Worm (Caenorhabditis elegans) whole organism, L2 larva: Measurements from ENCODE around the gene T24F1.4.

Source experiments
- C34F6.9 ChIP-seq: fragments of 150-350 bp; optimal IDR thresholded peaks from 2 replicates; lab custom pipeline; 2014; ENCODE audit warnings: missing biosample characterization, missing genetic modification characterization
- F13H6.1 ChIP-seq: sonication (generic microtip); optimal IDR thresholded peaks from 2 replicates; lab custom pipeline; 2016; ENCODE audit warnings: missing genetic modification characterization, missing compliant biosample characterization
- R02D3.7 ChIP-seq: fragments of 150-350 bp; optimal IDR thresholded peaks from 2 replicates; lab custom pipeline; 2014; ENCODE audit warnings: missing biosample characterization, missing genetic modification characterization
- Y55F3AM.14 ChIP-seq: fragments of 200-800 bp; sonication (Bioruptor generic); optimal IDR thresholded peaks from 2 replicates; lab custom pipeline; 2018; ENCODE audit warnings: mild to moderate bottlenecking, missing genetic modification characterization, missing compliant biosample characterization
- ZK546.5 ChIP-seq: sonication (generic microtip); optimal IDR thresholded peaks from 2 replicates; lab custom pipeline; 2017; ENCODE audit warnings: missing biosample characterization, missing genetic modification characterization
- alr-1 ChIP-seq: fragments of 150-350 bp; optimal IDR thresholded peaks from 2 replicates; lab custom pipeline; 2014; ENCODE audit warnings: missing biosample characterization, missing genetic modification characterization
- aly-2 ChIP-seq: fragments of 150-350 bp; optimal IDR thresholded peaks from 2 replicates; lab custom pipeline; 2014; ENCODE audit warnings: missing biosample characterization, missing genetic modification characterization
- ama-1 ChIP-seq: fragments of 150-350 bp; optimal IDR thresholded peaks from 2 replicates; lab custom pipeline; 2018; ENCODE audit warnings: inconsistent platforms
- ceh-82 ChIP-seq: fragments of 150-350 bp; optimal IDR thresholded peaks from 2 replicates; lab custom pipeline; 2014; ENCODE audit warnings: missing biosample characterization, missing genetic modification characterization
- crh-2 ChIP-seq: sonication (generic microtip); optimal IDR thresholded peaks from 2 replicates; lab custom pipeline; 2017; ENCODE audit warnings: missing biosample characterization, missing genetic modification characterization
- dmd-4 ChIP-seq: sonication (generic microtip); optimal IDR thresholded peaks from 2 replicates; lab custom pipeline; 2017; ENCODE audit warnings: missing biosample characterization, missing genetic modification characterization
- egl-27 ChIP-seq: sonication (generic microtip); optimal IDR thresholded peaks from 3 replicates; lab custom pipeline; 2017; ENCODE audit warnings: missing biosample characterization, missing genetic modification reagents, missing genetic modification characterization
- elt-1 ChIP-seq: fragments of 150-350 bp; optimal IDR thresholded peaks from 2 replicates; lab custom pipeline; 2014; ENCODE audit warnings: missing biosample characterization, missing genetic modification characterization
- elt-3 ChIP-seq: sonication (generic microtip); optimal IDR thresholded peaks from 2 replicates; lab custom pipeline; 2017; ENCODE audit warnings: missing biosample characterization, missing genetic modification characterization
- fos-1 ChIP-seq: fragments of 150-350 bp; optimal IDR thresholded peaks from 2 replicates; lab custom pipeline; 2014; ENCODE audit warnings: missing biosample characterization, missing genetic modification characterization
- gmeb-1 ChIP-seq: fragments of 150-350 bp; optimal IDR thresholded peaks from 2 replicates; lab custom pipeline; 2014; ENCODE audit warnings: missing biosample characterization, missing genetic modification characterization
- lin-11 ChIP-seq: fragments of 150-350 bp; sonication (generic microtip); optimal IDR thresholded peaks from 2 replicates; lab custom pipeline; 2014; ENCODE audit warnings: missing biosample characterization, missing genetic modification characterization, inconsistent platforms, mixed read lengths
- lin-13 ChIP-seq: fragments of 150-350 bp; optimal IDR thresholded peaks from 2 replicates; lab custom pipeline; 2014; ENCODE audit warnings: missing biosample characterization, missing genetic modification reagents, missing genetic modification characterization
- lin-39 ChIP-seq: fragments of 150-350 bp; optimal IDR thresholded peaks from 2 replicates; lab custom pipeline; 2014; ENCODE audit warnings: missing biosample characterization, missing genetic modification reagents, missing genetic modification characterization
- lsy-2 ChIP-seq, 2 experiments: fragments of 150-350 bp in 1 of 2; sonication (generic microtip) in 1 of 2; optimal IDR thresholded peaks; 2 replicates each; lab custom pipeline; 2014 to 2017; ENCODE audit warnings: missing biosample characterization in 2 of 2, missing genetic modification characterization in 2 of 2
- mab-5 ChIP-seq: fragments of 150-350 bp; optimal IDR thresholded peaks from 2 replicates; lab custom pipeline; 2014; ENCODE audit warnings: missing biosample characterization, missing genetic modification characterization
- mbf-1 ChIP-seq: sonication (generic microtip); optimal IDR thresholded peaks from 2 replicates; lab custom pipeline; 2017; ENCODE audit warnings: missing biosample characterization, missing genetic modification characterization
- mdl-1 ChIP-seq, 2 experiments: fragments of 150-350 bp in 1 of 2; sonication (generic microtip) in 1 of 2; optimal IDR thresholded peaks; 2 replicates each; lab custom pipeline; 2017; ENCODE audit warnings: missing biosample characterization in 2 of 2, missing genetic modification characterization in 2 of 2
- nhr-10 ChIP-seq: sonication (generic microtip); optimal IDR thresholded peaks from 2 replicates; lab custom pipeline; 2017; ENCODE audit warnings: missing biosample characterization, missing genetic modification characterization
- nhr-11 ChIP-seq: fragments of 150-350 bp; optimal IDR thresholded peaks from 2 replicates; lab custom pipeline; 2014; ENCODE audit warnings: missing biosample characterization, missing genetic modification characterization
- nhr-12 ChIP-seq: fragments of 150-350 bp; optimal IDR thresholded peaks from 2 replicates; lab custom pipeline; 2014; ENCODE audit warnings: missing biosample characterization, missing genetic modification characterization
- nhr-129 ChIP-seq: fragments of 150-350 bp; optimal IDR thresholded peaks from 2 replicates; lab custom pipeline; 2014; ENCODE audit warnings: missing biosample characterization, missing genetic modification characterization
- nhr-21 ChIP-seq: fragments of 150-350 bp; optimal IDR thresholded peaks from 2 replicates; lab custom pipeline; 2014; ENCODE audit warnings: missing biosample characterization, missing genetic modification characterization
- nhr-23 ChIP-seq: fragments of 150-350 bp; optimal IDR thresholded peaks from 2 replicates; lab custom pipeline; 2014; ENCODE audit warnings: missing biosample characterization, missing genetic modification reagents, missing genetic modification characterization
- nhr-237 ChIP-seq: fragments of 150-350 bp; optimal IDR thresholded peaks from 2 replicates; lab custom pipeline; 2014; ENCODE audit warnings: missing biosample characterization, missing genetic modification characterization
- nhr-25 ChIP-seq: fragments of 150-350 bp; sonication (generic microtip); optimal IDR thresholded peaks from 3 replicates; lab custom pipeline; 2014; ENCODE audit warnings: missing biosample characterization, missing genetic modification characterization
- nhr-6 ChIP-seq: fragments of 150-350 bp; optimal IDR thresholded peaks from 2 replicates; lab custom pipeline; 2014; ENCODE audit warnings: missing biosample characterization, missing genetic modification characterization
- nhr-77 ChIP-seq: fragments of 150-350 bp; optimal IDR thresholded peaks from 2 replicates; lab custom pipeline; 2014; ENCODE audit warnings: missing biosample characterization, missing genetic modification characterization
- peb-1 ChIP-seq: fragments of 150-350 bp; optimal IDR thresholded peaks from 2 replicates; lab custom pipeline; 2014; ENCODE audit warnings: missing biosample characterization, missing genetic modification characterization
- sem-4 ChIP-seq: fragments of 150-350 bp; optimal IDR thresholded peaks from 2 replicates; lab custom pipeline; 2014; ENCODE audit warnings: missing biosample characterization, missing genetic modification reagents, missing genetic modification characterization
- skn-1 ChIP-seq: sonication (generic microtip); optimal IDR thresholded peaks from 2 replicates; lab custom pipeline; 2017; ENCODE audit warnings: missing biosample characterization, missing genetic modification characterization
- sma-3 ChIP-seq: sonication (generic microtip); optimal IDR thresholded peaks from 2 replicates; lab custom pipeline; 2016; ENCODE audit warnings: missing genetic modification reagents, missing genetic modification characterization, missing compliant biosample characterization
- sma-9 ChIP-seq, 2 experiments: fragments of 150-350 bp in 1 of 2; sonication (generic microtip) in 1 of 2; optimal IDR thresholded peaks; 2 replicates each; lab custom pipeline; 2014 to 2016; ENCODE audit warnings: missing genetic modification characterization in 2 of 2, mild to moderate bottlenecking in 1 of 2, missing biosample characterization in 1 of 2, missing compliant biosample characterization in 1 of 2, missing genetic modification reagents in 1 of 2, moderate library complexity in 1 of 2
- snpc-4 ChIP-seq: fragments of 150-350 bp; optimal IDR thresholded peaks from 2 replicates; lab custom pipeline; 2014; ENCODE audit warnings: missing biosample characterization, missing genetic modification characterization
- unc-39 ChIP-seq: fragments of 150-350 bp; optimal IDR thresholded peaks from 2 replicates; lab custom pipeline; 2014; ENCODE audit warnings: missing biosample characterization, missing genetic modification characterization
- unc-55 ChIP-seq: fragments of 150-350 bp; sonication (generic microtip); optimal IDR thresholded peaks from 3 replicates; lab custom pipeline; 2014; ENCODE audit warnings: missing biosample characterization, missing genetic modification reagents, missing genetic modification characterization
- unc-62 ChIP-seq: fragments of 150-350 bp; optimal IDR thresholded peaks from 2 replicates; lab custom pipeline; 2014; ENCODE audit warnings: missing biosample characterization, missing genetic modification reagents, missing genetic modification characterization
- zag-1 ChIP-seq: fragments of 150-350 bp; optimal IDR thresholded peaks from 2 replicates; lab custom pipeline; 2014; ENCODE audit warnings: missing biosample characterization, missing genetic modification characterization
- ztf-1 ChIP-seq: fragments of 200-800 bp; sonication (Bioruptor generic); conservative IDR thresholded peaks from 2 replicates; pipeline ENCODE4 v1.3.6; 2022; ENCODE audit warnings: missing genetic modification characterization, missing compliant biosample characterization
- ztf-11 ChIP-seq: sonication (generic microtip); optimal IDR thresholded peaks from 2 replicates; lab custom pipeline; 2017; ENCODE audit warnings: missing biosample characterization, missing genetic modification characterization
- ztf-4 ChIP-seq: fragments of 150-350 bp; optimal IDR thresholded peaks from 2 replicates; lab custom pipeline; 2014; ENCODE audit warnings: missing biosample characterization, missing genetic modification characterization

Gene T24F1.4

DNA sequence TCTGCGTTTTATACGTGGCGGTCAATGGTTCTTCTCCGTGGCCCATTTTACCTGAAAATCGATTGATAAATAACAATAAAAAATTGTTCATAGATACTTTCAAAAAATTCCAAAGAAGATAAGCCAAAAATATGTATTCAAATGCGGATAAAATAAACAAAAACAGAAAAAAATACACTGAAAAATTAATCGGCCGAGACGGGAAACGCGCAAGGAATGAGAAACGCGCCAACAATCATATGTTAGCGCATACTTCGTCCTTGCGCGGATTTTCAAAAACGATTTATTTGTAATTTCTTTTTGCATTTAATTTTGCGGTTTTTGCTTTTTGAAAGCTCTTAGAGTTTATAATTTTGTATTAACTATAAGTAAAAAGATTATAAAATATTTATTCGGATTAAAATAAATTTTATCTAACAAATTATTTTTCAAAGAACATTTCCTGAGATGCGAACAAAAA is 31.5 kb upstream of the T24F1.4 start, which contains the start of gene nduf-11:
Gene nduf-11 (minus strand): TSS at position 51 of the 460 bp plus-strand sequence.
- TF ChIP-seq ceh-82 (peak; percentile 13), crh-2 (tag; lab: Kevin White, UChicago) (peak; percentile 89), mdl-1 (tag; optimal IDR thresholded peaks at IDR 0.05; lab: Kevin White, UChicago) (peak in 1 of 2 experiments; percentile 7), alr-1 (tag; lab: Kevin White, UChicago) (no peak), mab-5 (tag; lab: Kevin White, UChicago) (peak; percentile 72), unc-39 (no peak), gmeb-1 (tag; lab: Kevin White, UChicago) (peak; percentile 99), mbf-1 (tag; lab: Kevin White, UChicago) (no peak), nhr-25 (tag; lab: Kevin White, UChicago) (peak; percentile 92), peb-1 (no peak), sma-9 (GFP tag; optimal IDR thresholded peaks at IDR 0.05; lab: Kevin White, UChicago) (peak; percentile 91), sma-9 (tag; optimal IDR thresholded peaks at IDR 0.05; lab: Kevin White, UChicago) (no peak), nhr-21 (tag; lab: Kevin White, UChicago) (peak; percentile 75), skn-1 (peak; percentile 33), nhr-6 (tag; lab: Kevin White, UChicago) (no peak), nhr-23 (tag; lab: Kevin White, UChicago) (no peak), aly-2 (tag; lab: Kevin White, UChicago) (no peak), nhr-129 (tag; lab: Kevin White, UChicago) (peak; percentile 69), elt-3 (no peak), F13H6.1 (peak; percentile 81), nhr-237 (tag; lab: Kevin White, UChicago) (peak; percentile 55), snpc-4 (peak; percentile 71), sem-4 (tag; lab: Kevin White, UChicago) (peak; percentile 77), lin-39 (tag; lab: Kevin White, UChicago) (no peak), ztf-1 (GFP tag; lab: Robert Waterston, UW) (no peak), ztf-11 (tag; lab: Kevin White, UChicago) (no peak), sma-3 (GFP tag; lab: Kevin White, UChicago) (peak; percentile 84), nhr-10 (tag; lab: Kevin White, UChicago) (peak; percentile 58), C34F6.9 (tag; lab: Kevin White, UChicago) (peak; percentile 90), fos-1 (tag; lab: Kevin White, UChicago) (peak; percentile 59), nhr-11 (tag; lab: Kevin White, UChicago) (no peak), lin-11 (tag; lab: Kevin White, UChicago) (peak; percentile 67), lsy-2 (tag; optimal IDR thresholded peaks at IDR 0.05; lab: Kevin White, UChicago) (peak; percentile 88 to 94), ama-1 (lab: Kevin White, UChicago) (peak; percentile 65), egl-27 (tag; lab: Kevin White, UChicago) (peak; percentile 4), R02D3.7 (tag; lab: Kevin White, UChicago) (peak; percentile 57), ZK546.5 (tag; lab: Kevin White, UChicago) (peak; percentile 10), lin-13 (peak; percentile 85), zag-1 (tag; lab: Kevin White, UChicago) (peak; percentile 5), ztf-4 (tag; lab: Kevin White, UChicago) (peak; percentile 65), unc-55 (peak; percentile 95), nhr-12 (no peak), nhr-77 (tag; lab: Kevin White, UChicago) (no peak), dmd-4 (tag; lab: Kevin White, UChicago) (no peak)

DNA sequence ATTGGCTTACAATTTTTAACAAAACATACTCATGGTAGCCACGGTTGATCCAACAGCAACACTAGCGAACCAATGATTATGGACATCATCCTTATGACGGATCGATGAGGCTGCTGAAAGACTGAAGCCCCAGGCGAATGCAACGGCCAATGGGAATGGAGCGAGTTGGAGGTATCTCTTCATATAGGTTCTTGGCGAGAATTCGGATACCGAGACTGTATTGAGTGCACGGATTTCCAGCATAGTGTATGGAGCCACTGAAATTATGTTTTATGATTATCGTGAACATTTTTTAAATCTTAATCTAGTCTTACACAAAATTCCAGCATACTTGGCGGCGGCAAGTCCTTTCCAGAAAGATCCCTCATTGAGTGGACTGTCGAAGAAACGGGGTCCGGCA is 30.5 kb upstream of the T24F1.4 start:
- TF ChIP-seq nhr-21 (tag; lab: Kevin White, UChicago), result no peak
- no peak for TF ChIP-seq unc-62 (GFP tag; lab: Kevin White, UChicago)
- TF ChIP-seq nhr-237 (tag; lab: Kevin White, UChicago), result no peak
- TF ChIP-seq unc-55, result no peak
- no peak for TF ChIP-seq unc-39
- no peak for TF ChIP-seq gmeb-1 (tag; lab: Kevin White, UChicago)
- no peak for TF ChIP-seq C34F6.9 (tag; lab: Kevin White, UChicago)
- TF ChIP-seq aly-2 (tag; lab: Kevin White, UChicago), result no peak
- TF ChIP-seq zag-1 (tag; lab: Kevin White, UChicago), result no peak
- TF ChIP-seq Y55F3AM.14 (GFP tag; lab: Kevin White, UChicago), result no peak
- TF ChIP-seq dmd-4 (tag; lab: Kevin White, UChicago), result no peak
- no peak for TF ChIP-seq elt-3
- TF ChIP-seq F13H6.1, result no peak
- TF ChIP-seq sem-4 (tag; lab: Kevin White, UChicago), result no peak
- TF ChIP-seq nhr-6 (tag; lab: Kevin White, UChicago), result no peak
- TF ChIP-seq elt-1, result no peak
- no peak for TF ChIP-seq ama-1 (lab: Kevin White, UChicago)
